Worm (Caenorhabditis elegans): Measurements from ENCODE around the gene srd-7.

DNA sequence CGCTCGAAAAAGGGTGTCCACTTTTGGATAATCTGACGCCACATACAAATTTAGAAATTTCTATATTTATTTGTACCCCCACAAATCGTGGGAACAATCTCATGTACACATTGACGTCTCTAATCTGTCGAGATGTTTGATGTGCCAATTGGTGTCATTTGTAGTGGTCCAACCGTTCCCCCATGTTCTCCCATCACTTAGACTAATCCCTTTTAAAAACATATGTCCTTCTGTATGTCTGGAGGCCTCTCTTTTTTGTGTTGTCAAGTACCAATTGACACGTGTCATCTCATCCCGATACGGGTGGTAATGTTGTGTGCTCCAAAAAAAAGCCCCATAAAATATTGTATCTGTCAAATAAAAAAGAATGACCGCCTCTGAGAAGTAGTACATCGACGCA is 41.3 kb downstream of the srd-7 start:
- TF ChIP-seq mdl-1 (tag; optimal IDR thresholded peaks at IDR 0.05) (no peak), aha-1 (tag; optimal IDR thresholded peaks at IDR 0.05) (no peak), snpc-4 (tag; optimal IDR thresholded peaks at IDR 0.05) (no peak), isw-1 (GFP tag; IDR thresholded peaks at IDR 0.05) (no peak), ces-1 (GFP tag; optimal IDR thresholded peaks at IDR 0.05) (no peak), nhr-19 (GFP tag; conservative IDR thresholded peaks at IDR 0.05) (no peak), lin-15B (tag; optimal IDR thresholded peaks at IDR 0.05) (no peak)

Measured in whole organism, L1 larva.